Worm (Caenorhabditis elegans): Measurements from ENCODE around the gene lron-3.

The lron-3 gene

ce11 chrX:15567986-15568940, 10.5 kb upstream of the lron-3 start, which contains the start of gene dyn-1:
Gene dyn-1 (plus strand): TSS chrX:15568890.
- TF ChIP-seq gmeb-1 (tag; optimal IDR thresholded peaks at IDR 0.05), result peak; percentile 31
- TF ChIP-seq unc-62 (GFP tag; optimal IDR thresholded peaks at IDR 0.05), result no peak
- peak; percentile 47 for TF ChIP-seq C34F6.9 (tag; optimal IDR thresholded peaks at IDR 0.05)
- TF ChIP-seq sma-9 (GFP tag; optimal IDR thresholded peaks at IDR 0.05), result peak; percentile 58
- no peak for TF ChIP-seq sma-9 (tag; optimal IDR thresholded peaks at IDR 0.05)
- peak; percentile 81 for TF ChIP-seq sma-3 (GFP tag; optimal IDR thresholded peaks at IDR 0.05)
- TF ChIP-seq mdl-1 (tag; optimal IDR thresholded peaks at IDR 0.05), result peak; percentile 28 to 29
- TF ChIP-seq nhr-25 (tag; optimal IDR thresholded peaks at IDR 0.05), result peak; percentile 81
- TF ChIP-seq lin-11 (tag; optimal IDR thresholded peaks at IDR 0.05), result peak; percentile 26
- no peak for TF ChIP-seq ceh-16 (tag; optimal IDR thresholded peaks at IDR 0.05)
- peak; percentile 26 to 75 for TF ChIP-seq lsy-2 (tag; optimal IDR thresholded peaks at IDR 0.05)
- no peak for TF ChIP-seq nhr-10 (tag; optimal IDR thresholded peaks at IDR 0.05)
- TF ChIP-seq nhr-12 (tag; optimal IDR thresholded peaks at IDR 0.05), result no peak
- TF ChIP-seq nhr-129 (tag; optimal IDR thresholded peaks at IDR 0.05), result peak; percentile 68
- peak; percentile 52 for TF ChIP-seq F13H6.1 (tag; optimal IDR thresholded peaks at IDR 0.05)
- TF ChIP-seq skn-1 (tag; optimal IDR thresholded peaks at IDR 0.05), result no peak
- TF ChIP-seq nhr-21 (tag; optimal IDR thresholded peaks at IDR 0.05), result peak; percentile 63
- no peak for TF ChIP-seq mbf-1 (tag; optimal IDR thresholded peaks at IDR 0.05)
- peak; percentile 67 for TF ChIP-seq sem-4 (tag; optimal IDR thresholded peaks at IDR 0.05)
- peak; percentile 80 for TF ChIP-seq crh-2 (tag; optimal IDR thresholded peaks at IDR 0.05)
- TF ChIP-seq alr-1 (tag; optimal IDR thresholded peaks at IDR 0.05), result no peak
- peak; percentile 61 for TF ChIP-seq lin-13 (GFP tag; optimal IDR thresholded peaks at IDR 0.05)
- TF ChIP-seq peb-1 (tag; optimal IDR thresholded peaks at IDR 0.05), result no peak
- TF ChIP-seq lin-39 (tag; optimal IDR thresholded peaks at IDR 0.05), result no peak
- no peak for TF ChIP-seq ceh-82 (tag; optimal IDR thresholded peaks at IDR 0.05)
- no peak for TF ChIP-seq ztf-1 (GFP tag; conservative IDR thresholded peaks at IDR 0.05)
- TF ChIP-seq unc-55 (GFP tag; optimal IDR thresholded peaks at IDR 0.05), result peak; percentile 39
- TF ChIP-seq egl-27 (tag; optimal IDR thresholded peaks at IDR 0.05), result peak; percentile 54
- TF ChIP-seq zag-1 (tag; optimal IDR thresholded peaks at IDR 0.05), result peak; percentile 11
- TF ChIP-seq nhr-23 (tag; optimal IDR thresholded peaks at IDR 0.05), result no peak
- no peak for TF ChIP-seq nhr-77 (tag; optimal IDR thresholded peaks at IDR 0.05)
- peak; percentile 32 for TF ChIP-seq mab-5 (tag; optimal IDR thresholded peaks at IDR 0.05)
- TF ChIP-seq nhr-11 (tag; optimal IDR thresholded peaks at IDR 0.05), result no peak
- TF ChIP-seq nhr-237 (tag; optimal IDR thresholded peaks at IDR 0.05), result no peak
- peak; percentile 51 for TF ChIP-seq Y55F3AM.14 (GFP tag; optimal IDR thresholded peaks at IDR 0.05)
- TF ChIP-seq fos-1 (tag; optimal IDR thresholded peaks at IDR 0.05), result peak; percentile 99
- TF ChIP-seq ZK546.5 (tag; optimal IDR thresholded peaks at IDR 0.05), result no peak
- no peak for TF ChIP-seq dmd-4 (tag; optimal IDR thresholded peaks at IDR 0.05)
- TF ChIP-seq blmp-1 (tag; optimal IDR thresholded peaks at IDR 0.05; ENCODE audit: insufficient read depth), result peak; percentile 48

DNA sequence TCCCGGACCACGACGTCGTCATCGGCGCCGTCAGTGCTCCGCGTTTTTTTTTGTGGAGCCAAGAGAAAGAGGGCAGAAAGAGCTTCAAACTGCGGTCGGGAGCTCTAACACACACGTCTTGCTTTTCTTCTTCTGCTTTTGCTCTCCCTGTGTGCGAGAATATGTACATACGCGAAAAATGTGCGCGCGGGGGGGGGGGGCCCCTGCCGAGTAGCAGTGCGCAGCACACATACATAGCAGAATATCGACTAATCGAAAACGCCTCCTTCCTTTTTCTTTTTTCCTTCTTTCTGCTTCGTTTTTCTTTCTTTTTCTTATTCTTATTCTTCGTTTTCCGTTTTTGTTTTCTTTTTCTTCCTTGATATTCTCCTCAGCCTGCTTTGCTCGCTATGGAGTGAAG, 8.9 kb upstream of the lron-3 start:
- peak; percentile 90 for TF ChIP-seq Y55F3AM.14 (GFP tag; optimal IDR thresholded peaks at IDR 0.05)
- peak; percentile 27 for TF ChIP-seq F13H6.1 (tag; optimal IDR thresholded peaks at IDR 0.05)
- peak; percentile 48 for TF ChIP-seq sma-9 (GFP tag; optimal IDR thresholded peaks at IDR 0.05)
- no peak for TF ChIP-seq sma-9 (tag; optimal IDR thresholded peaks at IDR 0.05)
- TF ChIP-seq ceh-16 (tag; optimal IDR thresholded peaks at IDR 0.05), result no peak
- TF ChIP-seq dmd-4 (tag; optimal IDR thresholded peaks at IDR 0.05), result no peak
- peak; percentile 36 to 45 for TF ChIP-seq mdl-1 (tag; optimal IDR thresholded peaks at IDR 0.05)
- TF ChIP-seq snpc-4 (tag; optimal IDR thresholded peaks at IDR 0.05), result peak; percentile 48
- TF ChIP-seq lsy-2 (tag; optimal IDR thresholded peaks at IDR 0.05), result peak in 1 of 2 experiments; percentile 13
- no peak for TF ChIP-seq alr-1 (tag; optimal IDR thresholded peaks at IDR 0.05)
- TF ChIP-seq lin-11 (tag; optimal IDR thresholded peaks at IDR 0.05), result peak; percentile 36
- peak; percentile 43 for TF ChIP-seq C34F6.9 (tag; optimal IDR thresholded peaks at IDR 0.05)
- no peak for TF ChIP-seq gmeb-1 (tag; optimal IDR thresholded peaks at IDR 0.05)
- TF ChIP-seq nhr-129 (tag; optimal IDR thresholded peaks at IDR 0.05), result peak; percentile 35
- TF ChIP-seq zag-1 (tag; optimal IDR thresholded peaks at IDR 0.05), result peak; percentile 46
- TF ChIP-seq egl-27 (tag; optimal IDR thresholded peaks at IDR 0.05), result no peak
- TF ChIP-seq nhr-11 (tag; optimal IDR thresholded peaks at IDR 0.05), result no peak
- peak; percentile 10 for TF ChIP-seq crh-2 (tag; optimal IDR thresholded peaks at IDR 0.05)
- TF ChIP-seq unc-55 (GFP tag; optimal IDR thresholded peaks at IDR 0.05), result peak; percentile 67

All from whole organism, L2 larva.